Worm (Caenorhabditis elegans) whole organism, early embryonic: Measurements from ENCODE around the gene sax-7.

Experiments used
- B0310.2 ChIP-seq: sonication (generic microtip); optimal IDR thresholded peaks from 2 replicates; lab custom pipeline; 2016; ENCODE audit warnings: mild to moderate bottlenecking, missing genetic modification characterization, missing compliant biosample characterization
- ama-1 ChIP-seq: fragments of 150-350 bp; optimal IDR thresholded peaks from 2 replicates; lab custom pipeline; 2014
- ceh-13 ChIP-seq: fragments of 200-800 bp; sonication (Bioruptor generic); optimal IDR thresholded peaks from 2 replicates; lab custom pipeline; 2018; ENCODE audit warnings: mild to moderate bottlenecking, missing genetic modification characterization, missing compliant biosample characterization
- flt-1 ChIP-seq: fragments of 200-800 bp; sonication (Bioruptor generic); IDR thresholded peaks from 2 replicates; pipeline ENCODE4 v1.3.6; 2022; ENCODE audit warnings: missing genetic modification characterization, missing compliant biosample characterization
- hmbx-1 ChIP-seq: sonication (generic microtip); optimal IDR thresholded peaks from 2 replicates; lab custom pipeline; 2016; ENCODE audit warnings: mild to moderate bottlenecking, missing genetic modification characterization, missing compliant biosample characterization
- hmg-4 ChIP-seq: fragments of 200-800 bp; sonication (Bioruptor generic); optimal IDR thresholded peaks from 2 replicates; lab custom pipeline; 2018; ENCODE audit warnings: mild to moderate bottlenecking, missing genetic modification characterization, missing compliant biosample characterization
- hnd-1 ChIP-seq: sonication (generic microtip); optimal IDR thresholded peaks from 2 replicates; lab custom pipeline; 2016; ENCODE audit warnings: missing genetic modification characterization, missing compliant biosample characterization
- pes-1 ChIP-seq: fragments of 200-800 bp; sonication (Bioruptor generic); IDR thresholded peaks from 2 replicates; pipeline ENCODE4 v1.3.6; 2022; ENCODE audit warnings: missing genetic modification reagents, missing genetic modification characterization, missing compliant biosample characterization
- tbx-37 ChIP-seq: fragments of 200-800 bp; sonication (Bioruptor generic); conservative IDR thresholded peaks from 2 replicates; pipeline ENCODE4 v1.3.6; 2022; ENCODE audit warnings: missing genetic modification reagents, missing genetic modification characterization, missing compliant biosample characterization
- tra-4 ChIP-seq: sonication (generic microtip); optimal IDR thresholded peaks from 2 replicates; lab custom pipeline; 2017; ENCODE audit warnings: missing genetic modification characterization, missing compliant biosample characterization

ce11 chrIV:8069104-8069503 is 6.6 kb downstream of the sax-7 start:
- no peak for TF ChIP-seq tra-4 (tag; lab: Kevin White, UChicago)
- no peak for TF ChIP-seq flt-1 (GFP tag; lab: Robert Waterston, UW)
- no peak for TF ChIP-seq ama-1
- TF ChIP-seq ceh-13, result no peak
- TF ChIP-seq hmbx-1 (tag; lab: Kevin White, UChicago), result no peak
- no peak for TF ChIP-seq hnd-1 (tag; lab: Kevin White, UChicago)
- TF ChIP-seq pes-1 (GFP tag; lab: Robert Waterston, UW), result no peak
- no peak for TF ChIP-seq hmg-4 (GFP tag; lab: Kevin White, UChicago)
- no peak for TF ChIP-seq tbx-37 (GFP tag; lab: Robert Waterston, UW)
- no peak for TF ChIP-seq B0310.2 (tag; lab: Kevin White, UChicago)
